Worm (Caenorhabditis elegans) whole organism, L2 larva: ENCODE data around the gene T01H10.11.
A peak's percentile ranks its signal among the peaks of the same experiment; 100 is the strongest.

Experiments
- C34F6.9 ChIP-seq: fragments of 150-350 bp; optimal IDR thresholded peaks from 2 replicates; lab custom pipeline; 2014; ENCODE audit warnings: missing biosample characterization, missing genetic modification characterization
- F13H6.1 ChIP-seq: sonication (generic microtip); optimal IDR thresholded peaks from 2 replicates; lab custom pipeline; 2016; ENCODE audit warnings: missing genetic modification characterization, missing compliant biosample characterization
- R02D3.7 ChIP-seq: fragments of 150-350 bp; optimal IDR thresholded peaks from 2 replicates; lab custom pipeline; 2014; ENCODE audit warnings: missing biosample characterization, missing genetic modification characterization
- Y55F3AM.14 ChIP-seq: fragments of 200-800 bp; sonication (Bioruptor generic); optimal IDR thresholded peaks from 2 replicates; lab custom pipeline; 2018; ENCODE audit warnings: mild to moderate bottlenecking, missing genetic modification characterization, missing compliant biosample characterization
- alr-1 ChIP-seq: fragments of 150-350 bp; optimal IDR thresholded peaks from 2 replicates; lab custom pipeline; 2014; ENCODE audit warnings: missing biosample characterization, missing genetic modification characterization
- aly-2 ChIP-seq: fragments of 150-350 bp; optimal IDR thresholded peaks from 2 replicates; lab custom pipeline; 2014; ENCODE audit warnings: missing biosample characterization, missing genetic modification characterization
- ama-1 ChIP-seq: fragments of 150-350 bp; optimal IDR thresholded peaks from 2 replicates; lab custom pipeline; 2018; ENCODE audit warnings: inconsistent platforms
- blmp-1 ChIP-seq: sonication (generic microtip); optimal IDR thresholded peaks from 2 replicates; lab custom pipeline; 2017; ENCODE audit warnings: missing genetic modification characterization, mild to moderate bottlenecking, missing compliant biosample characterization, antibody characterized with exemption, moderate library complexity; ENCODE audit not compliant: insufficient read depth
- ceh-82 ChIP-seq: fragments of 150-350 bp; optimal IDR thresholded peaks from 2 replicates; lab custom pipeline; 2014; ENCODE audit warnings: missing biosample characterization, missing genetic modification characterization
- crh-2 ChIP-seq: sonication (generic microtip); optimal IDR thresholded peaks from 2 replicates; lab custom pipeline; 2017; ENCODE audit warnings: missing biosample characterization, missing genetic modification characterization
- dmd-4 ChIP-seq: sonication (generic microtip); optimal IDR thresholded peaks from 2 replicates; lab custom pipeline; 2017; ENCODE audit warnings: missing biosample characterization, missing genetic modification characterization
- egl-27 ChIP-seq: sonication (generic microtip); optimal IDR thresholded peaks from 3 replicates; lab custom pipeline; 2017; ENCODE audit warnings: missing biosample characterization, missing genetic modification reagents, missing genetic modification characterization
- elt-1 ChIP-seq: fragments of 150-350 bp; optimal IDR thresholded peaks from 2 replicates; lab custom pipeline; 2014; ENCODE audit warnings: missing biosample characterization, missing genetic modification characterization
- elt-3 ChIP-seq: sonication (generic microtip); optimal IDR thresholded peaks from 2 replicates; lab custom pipeline; 2017; ENCODE audit warnings: missing biosample characterization, missing genetic modification characterization
- fos-1 ChIP-seq: fragments of 150-350 bp; optimal IDR thresholded peaks from 2 replicates; lab custom pipeline; 2014; ENCODE audit warnings: missing biosample characterization, missing genetic modification characterization
- gmeb-1 ChIP-seq: fragments of 150-350 bp; optimal IDR thresholded peaks from 2 replicates; lab custom pipeline; 2014; ENCODE audit warnings: missing biosample characterization, missing genetic modification characterization
- lin-11 ChIP-seq: fragments of 150-350 bp; sonication (generic microtip); optimal IDR thresholded peaks from 2 replicates; lab custom pipeline; 2014; ENCODE audit warnings: missing biosample characterization, missing genetic modification characterization, inconsistent platforms, mixed read lengths
- lin-39 ChIP-seq: fragments of 150-350 bp; optimal IDR thresholded peaks from 2 replicates; lab custom pipeline; 2014; ENCODE audit warnings: missing biosample characterization, missing genetic modification reagents, missing genetic modification characterization
- mab-5 ChIP-seq: fragments of 150-350 bp; optimal IDR thresholded peaks from 2 replicates; lab custom pipeline; 2014; ENCODE audit warnings: missing biosample characterization, missing genetic modification characterization
- mdl-1 ChIP-seq, 2 experiments: fragments of 150-350 bp in 1 of 2; sonication (generic microtip) in 1 of 2; optimal IDR thresholded peaks; 2 replicates each; lab custom pipeline; 2017; ENCODE audit warnings: missing biosample characterization in 2 of 2, missing genetic modification characterization in 2 of 2
- nhr-11 ChIP-seq: fragments of 150-350 bp; optimal IDR thresholded peaks from 2 replicates; lab custom pipeline; 2014; ENCODE audit warnings: missing biosample characterization, missing genetic modification characterization
- nhr-129 ChIP-seq: fragments of 150-350 bp; optimal IDR thresholded peaks from 2 replicates; lab custom pipeline; 2014; ENCODE audit warnings: missing biosample characterization, missing genetic modification characterization
- nhr-23 ChIP-seq: fragments of 150-350 bp; optimal IDR thresholded peaks from 2 replicates; lab custom pipeline; 2014; ENCODE audit warnings: missing biosample characterization, missing genetic modification reagents, missing genetic modification characterization
- nhr-237 ChIP-seq: fragments of 150-350 bp; optimal IDR thresholded peaks from 2 replicates; lab custom pipeline; 2014; ENCODE audit warnings: missing biosample characterization, missing genetic modification characterization
- nhr-25 ChIP-seq: fragments of 150-350 bp; sonication (generic microtip); optimal IDR thresholded peaks from 3 replicates; lab custom pipeline; 2014; ENCODE audit warnings: missing biosample characterization, missing genetic modification characterization
- nhr-77 ChIP-seq: fragments of 150-350 bp; optimal IDR thresholded peaks from 2 replicates; lab custom pipeline; 2014; ENCODE audit warnings: missing biosample characterization, missing genetic modification characterization
- peb-1 ChIP-seq: fragments of 150-350 bp; optimal IDR thresholded peaks from 2 replicates; lab custom pipeline; 2014; ENCODE audit warnings: missing biosample characterization, missing genetic modification characterization
- sem-4 ChIP-seq: fragments of 150-350 bp; optimal IDR thresholded peaks from 2 replicates; lab custom pipeline; 2014; ENCODE audit warnings: missing biosample characterization, missing genetic modification reagents, missing genetic modification characterization
- skn-1 ChIP-seq: sonication (generic microtip); optimal IDR thresholded peaks from 2 replicates; lab custom pipeline; 2017; ENCODE audit warnings: missing biosample characterization, missing genetic modification characterization
- sma-9 ChIP-seq, 2 experiments: fragments of 150-350 bp in 1 of 2; sonication (generic microtip) in 1 of 2; optimal IDR thresholded peaks; 2 replicates each; lab custom pipeline; 2014 to 2016; ENCODE audit warnings: missing genetic modification characterization in 2 of 2, mild to moderate bottlenecking in 1 of 2, missing biosample characterization in 1 of 2, missing compliant biosample characterization in 1 of 2, missing genetic modification reagents in 1 of 2, moderate library complexity in 1 of 2
- snpc-4 ChIP-seq: fragments of 150-350 bp; optimal IDR thresholded peaks from 2 replicates; lab custom pipeline; 2014; ENCODE audit warnings: missing biosample characterization, missing genetic modification characterization
- unc-55 ChIP-seq: fragments of 150-350 bp; sonication (generic microtip); optimal IDR thresholded peaks from 3 replicates; lab custom pipeline; 2014; ENCODE audit warnings: missing biosample characterization, missing genetic modification reagents, missing genetic modification characterization
- zag-1 ChIP-seq: fragments of 150-350 bp; optimal IDR thresholded peaks from 2 replicates; lab custom pipeline; 2014; ENCODE audit warnings: missing biosample characterization, missing genetic modification characterization
- ztf-11 ChIP-seq: sonication (generic microtip); optimal IDR thresholded peaks from 2 replicates; lab custom pipeline; 2017; ENCODE audit warnings: missing biosample characterization, missing genetic modification characterization
- ztf-4 ChIP-seq: fragments of 150-350 bp; optimal IDR thresholded peaks from 2 replicates; lab custom pipeline; 2014; ENCODE audit warnings: missing biosample characterization, missing genetic modification characterization

T01H10.11 gene

ce11 chrX:12123152-12123551 lies at the start of gene T01H10.11:
Gene T01H10.11, plus strand, starts transcription at chrX:12123452.
- TF ChIP-seq ztf-11 (no peak), mab-5 (tag; lab: Kevin White, UChicago) (no peak), unc-55 (GFP tag; lab: Kevin White, UChicago) (no peak), F13H6.1 (tag; lab: Kevin White, UChicago) (no peak), blmp-1 (tag; lab: Kevin White, UChicago) (no peak), elt-1 (no peak), lin-39 (no peak), ama-1 (lab: Kevin White, UChicago) (no peak), C34F6.9 (tag; lab: Kevin White, UChicago) (no peak), egl-27 (no peak), R02D3.7 (tag; lab: Kevin White, UChicago) (no peak), alr-1 (no peak), Y55F3AM.14 (GFP tag; lab: Kevin White, UChicago) (no peak), lin-11 (tag; lab: Kevin White, UChicago) (no peak), gmeb-1 (tag; lab: Kevin White, UChicago) (no peak), nhr-11 (tag; lab: Kevin White, UChicago) (no peak), fos-1 (tag; lab: Kevin White, UChicago) (no peak)

- TF ChIP-seq ceh-82 (no peak), zag-1 (tag; lab: Kevin White, UChicago) (no peak), snpc-4 (no peak), fos-1 (tag; lab: Kevin White, UChicago) (no peak), elt-1 (no peak), nhr-237 (tag; lab: Kevin White, UChicago) (no peak), blmp-1 (tag; lab: Kevin White, UChicago) (no peak), lin-11 (tag; lab: Kevin White, UChicago) (no peak), gmeb-1 (tag; lab: Kevin White, UChicago) (no peak), mdl-1 (tag; optimal IDR thresholded peaks at IDR 0.05; lab: Kevin White, UChicago) (no peak), ztf-4 (tag; lab: Kevin White, UChicago) (no peak), C34F6.9 (tag; lab: Kevin White, UChicago) (no peak)
Observed at ce11 chrX:12073764-12074163, 49.5 kb upstream of the T01H10.11 start, which contains the start of gene tmem-145. Gene tmem-145, minus strand, starts transcription at chrX:12073864.

ce11 chrX:12080581-12081162 lies 42.6 kb upstream of the T01H10.11 start:
- peak; percentile 58 for TF ChIP-seq sem-4 (tag; lab: Kevin White, UChicago)
- TF ChIP-seq dmd-4 (tag; lab: Kevin White, UChicago): no peak
- no peak for TF ChIP-seq crh-2 (tag; lab: Kevin White, UChicago)
- TF ChIP-seq elt-3 (tag; lab: Kevin White, UChicago): no peak
- TF ChIP-seq blmp-1 (tag; lab: Kevin White, UChicago): peak; percentile 80
- peak; percentile 69 for TF ChIP-seq nhr-25
- TF ChIP-seq C34F6.9 (tag; lab: Kevin White, UChicago): no peak
- no peak for TF ChIP-seq ztf-11
- peak; percentile 14 for TF ChIP-seq mab-5 (tag; lab: Kevin White, UChicago)
- TF ChIP-seq aly-2 (tag; lab: Kevin White, UChicago): no peak
- no peak for TF ChIP-seq gmeb-1 (tag; lab: Kevin White, UChicago)
- TF ChIP-seq nhr-23: no peak
- peak; percentile 59 for TF ChIP-seq unc-55 (GFP tag; lab: Kevin White, UChicago)
- TF ChIP-seq nhr-77: no peak
- TF ChIP-seq peb-1 (tag; lab: Kevin White, UChicago): no peak
- TF ChIP-seq sma-9 (GFP tag; optimal IDR thresholded peaks at IDR 0.05; lab: Kevin White, UChicago): peak; percentile 26
- TF ChIP-seq sma-9 (tag; optimal IDR thresholded peaks at IDR 0.05; lab: Kevin White, UChicago): no peak
- peak; percentile 55 for TF ChIP-seq nhr-129
- TF ChIP-seq ztf-4 (tag; lab: Kevin White, UChicago): no peak
- no peak for TF ChIP-seq ama-1 (lab: Kevin White, UChicago)
- TF ChIP-seq F13H6.1 (tag; lab: Kevin White, UChicago): peak; percentile 15
- TF ChIP-seq nhr-11 (tag; lab: Kevin White, UChicago): no peak

ce11 chrX:12081250-12081649 lies 42.0 kb upstream of the T01H10.11 start:
- TF ChIP-seq skn-1 (tag; lab: Kevin White, UChicago): no peak
